Fruit fly (Drosophila melanogaster) whole organism, prepupa: ENCODE results near the gene tara.

ENCODE experiments used
- Blimp-1 ChIP-seq: fragments of 200-800 bp; sonication (Bioruptor generic); optimal IDR thresholded peaks from 3 replicates; lab custom pipeline; 2017; ENCODE audit warnings: missing biosample characterization, missing genetic modification characterization, mild to moderate bottlenecking, moderate library complexity, missing genetic modification reagents
- CG11294 ChIP-seq: fragments of 200-800 bp; sonication (Bioruptor generic); IDR thresholded peaks from 2 replicates; pipeline ENCODE4 v1.3.6; 2022; ENCODE audit warnings: missing biosample characterization, missing genetic modification characterization
- CG11902 ChIP-seq: fragments of 200-800 bp; sonication (Bioruptor generic); optimal IDR thresholded peaks from 3 replicates; lab custom pipeline; 2016; ENCODE audit warnings: missing biosample characterization, missing genetic modification characterization
- CG15336 ChIP-seq: fragments of 200-800 bp; sonication (Bioruptor generic); IDR thresholded peaks from 2 replicates; pipeline ENCODE4 v1.3.6; 2022; ENCODE audit warnings: missing biosample characterization, missing genetic modification characterization
- CG1621 ChIP-seq: fragments of 200-800 bp; sonication (Bioruptor generic); optimal IDR thresholded peaks from 3 replicates; lab custom pipeline; 2018; ENCODE audit warnings: missing biosample characterization, mild to moderate bottlenecking, missing genetic modification characterization
- CG31627 ChIP-seq: fragments of 200-800 bp; sonication (Bioruptor generic); optimal IDR thresholded peaks from 3 replicates; lab custom pipeline; 2016; ENCODE audit warnings: missing biosample characterization, missing genetic modification characterization
- CG34406 ChIP-seq: fragments of 200-800 bp; sonication (Bioruptor generic); optimal IDR thresholded peaks from 3 replicates; lab custom pipeline; 2016; ENCODE audit warnings: missing biosample characterization, missing genetic modification characterization
- CG3919 ChIP-seq: fragments of 200-800 bp; sonication (Bioruptor generic); optimal IDR thresholded peaks from 3 replicates; lab custom pipeline; 2016; ENCODE audit warnings: missing biosample characterization, missing genetic modification characterization
- CG4318 ChIP-seq: fragments of 200-800 bp; sonication (Bioruptor generic); optimal IDR thresholded peaks from 3 replicates; lab custom pipeline; 2017; ENCODE audit warnings: missing biosample characterization, mild to moderate bottlenecking, missing genetic modification characterization
- CG6163 ChIP-seq: fragments of 200-800 bp; sonication (Bioruptor generic); IDR thresholded peaks from 3 replicates; pipeline ENCODE4 v1.3.6; 2022; ENCODE audit warnings: missing biosample characterization, missing genetic modification characterization
- CG6276 ChIP-seq: fragments of 200-800 bp; sonication (Bioruptor generic); optimal IDR thresholded peaks from 2 replicates; lab custom pipeline; 2017; ENCODE audit warnings: missing biosample characterization, mild to moderate bottlenecking, missing genetic modification characterization
- CG6792 ChIP-seq: fragments of 200-800 bp; sonication (Bioruptor generic); optimal IDR thresholded peaks from 3 replicates; lab custom pipeline; 2016; ENCODE audit warnings: missing biosample characterization, missing genetic modification characterization
- CG6808 ChIP-seq: fragments of 200-800 bp; sonication (Bioruptor generic); optimal IDR thresholded peaks from 3 replicates; lab custom pipeline; 2017; ENCODE audit warnings: missing biosample characterization, missing genetic modification characterization, mild to moderate bottlenecking, moderate library complexity, missing genetic modification reagents
- CG8119 ChIP-seq: fragments of 200-800 bp; sonication (Bioruptor generic); IDR thresholded peaks from 3 replicates; pipeline ENCODE4 v1.3.6; 2022; ENCODE audit warnings: missing biosample characterization, missing genetic modification characterization
- CG8319 ChIP-seq: fragments of 200-800 bp; sonication (Bioruptor generic); optimal IDR thresholded peaks from 3 replicates; lab custom pipeline; 2016; ENCODE audit warnings: missing biosample characterization, missing genetic modification characterization
- CG8632 ChIP-seq: fragments of 200-800 bp; sonication (Bioruptor generic); optimal IDR thresholded peaks from 3 replicates; lab custom pipeline; 2016; ENCODE audit warnings: missing biosample characterization, missing genetic modification characterization
- CG9139 ChIP-seq: fragments of 200-800 bp; sonication (Bioruptor generic); optimal IDR thresholded peaks from 3 replicates; lab custom pipeline; 2017; ENCODE audit warnings: missing biosample characterization, mild to moderate bottlenecking, missing genetic modification characterization
- Eip75B ChIP-seq: fragments of 200-800 bp; sonication (Bioruptor generic); optimal IDR thresholded peaks from 3 replicates; lab custom pipeline; 2016; ENCODE audit warnings: missing biosample characterization, missing genetic modification characterization
- Eip78C ChIP-seq: fragments of 200-800 bp; sonication (Bioruptor generic); peaks from one replicate; lab custom pipeline; 2016; ENCODE audit warnings: missing biosample characterization, missing genetic modification characterization
- Ets21C ChIP-seq: fragments of 200-800 bp; sonication (Bioruptor generic); optimal IDR thresholded peaks from 3 replicates; lab custom pipeline; 2016; ENCODE audit warnings: missing biosample characterization, missing genetic modification characterization
- Gug ChIP-seq: fragments of 200-800 bp; sonication (Bioruptor generic); IDR thresholded peaks from 2 replicates; pipeline ENCODE4 v1.3.6; 2022; ENCODE audit warnings: missing biosample characterization, missing genetic modification characterization
- Hr38 ChIP-seq: sonication (Bioruptor generic); optimal IDR thresholded peaks from 2 replicates; lab custom pipeline; 2016; ENCODE audit warnings: missing biosample characterization, missing genetic modification characterization
- Hr39 ChIP-seq: fragments of 200-800 bp; sonication (Bioruptor generic); optimal IDR thresholded peaks from 2 replicates; lab custom pipeline; 2016; ENCODE audit warnings: missing biosample characterization, missing genetic modification characterization
- Hr4 ChIP-seq: fragments of 200-800 bp; sonication (Bioruptor generic); optimal IDR thresholded peaks from 3 replicates; lab custom pipeline; 2016; ENCODE audit warnings: missing biosample characterization, missing genetic modification characterization
- Lpt ChIP-seq: fragments of 200-800 bp; sonication (Bioruptor generic); optimal IDR thresholded peaks from 3 replicates; lab custom pipeline; 2016; ENCODE audit warnings: missing biosample characterization, missing genetic modification characterization
- Met ChIP-seq: fragments of 200-800 bp; sonication (Bioruptor generic); optimal IDR thresholded peaks from 3 replicates; lab custom pipeline; 2016; ENCODE audit warnings: missing biosample characterization, missing genetic modification characterization
- Smox ChIP-seq: fragments of 200-800 bp; sonication (Bioruptor generic); optimal IDR thresholded peaks from 3 replicates; lab custom pipeline; 2016; ENCODE audit warnings: missing biosample characterization, missing genetic modification characterization
- Sox102F ChIP-seq: fragments of 200-800 bp; sonication (Bioruptor generic); optimal IDR thresholded peaks from 2 replicates; lab custom pipeline; 2016; ENCODE audit warnings: missing biosample characterization, mild to moderate bottlenecking, missing genetic modification characterization
- Sox14 ChIP-seq: fragments of 200-800 bp; sonication (Bioruptor generic); optimal IDR thresholded peaks from 3 replicates; lab custom pipeline; 2016; ENCODE audit warnings: missing biosample characterization, missing genetic modification characterization
- Sox15 ChIP-seq: fragments of 200-800 bp; sonication (Bioruptor generic); optimal IDR thresholded peaks from 3 replicates; lab custom pipeline; 2016; ENCODE audit warnings: missing biosample characterization, missing genetic modification characterization
- achi ChIP-seq: fragments of 200-800 bp; sonication (Bioruptor generic); optimal IDR thresholded peaks from 3 replicates; lab custom pipeline; 2016; ENCODE audit warnings: missing biosample characterization, missing genetic modification characterization
- acj6 ChIP-seq: fragments of 200-800 bp; sonication (Bioruptor generic); optimal IDR thresholded peaks from 3 replicates; lab custom pipeline; 2016; ENCODE audit warnings: missing biosample characterization, missing genetic modification characterization
- cyc ChIP-seq: fragments of 200-800 bp; sonication (Bioruptor generic); optimal IDR thresholded peaks from 3 replicates; lab custom pipeline; 2016; ENCODE audit warnings: missing biosample characterization, missing genetic modification characterization
- dac ChIP-seq: fragments of 200-800 bp; sonication (Bioruptor generic); optimal IDR thresholded peaks from 2 replicates; lab custom pipeline; 2017; ENCODE audit warnings: missing biosample characterization, mild to moderate bottlenecking, missing genetic modification characterization
- eg ChIP-seq: fragments of 200-800 bp; sonication (Bioruptor generic); IDR thresholded peaks from 3 replicates; pipeline ENCODE4 v1.3.6; 2022; ENCODE audit warnings: missing biosample characterization, missing genetic modification characterization
- esn ChIP-seq: fragments of 200-800 bp; sonication (Bioruptor generic); optimal IDR thresholded peaks from 2 replicates; lab custom pipeline; 2016; ENCODE audit warnings: missing biosample characterization, mild to moderate bottlenecking, missing genetic modification characterization, moderate library complexity
- fd59A ChIP-seq: fragments of 200-800 bp; sonication (Bioruptor generic); optimal IDR thresholded peaks from 2 replicates; lab custom pipeline; 2017; ENCODE audit warnings: missing biosample characterization, mild to moderate bottlenecking, missing genetic modification characterization, missing genetic modification reagents
- fd85E ChIP-seq: fragments of 200-800 bp; sonication (Bioruptor generic); optimal IDR thresholded peaks from 3 replicates; lab custom pipeline; 2016; ENCODE audit warnings: missing biosample characterization, missing genetic modification characterization
- fkh ChIP-seq: fragments of 200-800 bp; sonication (Bioruptor generic); optimal IDR thresholded peaks from 3 replicates; lab custom pipeline; 2017; ENCODE audit warnings: missing biosample characterization, mild to moderate bottlenecking, missing genetic modification characterization, moderate library complexity
- lz ChIP-seq: fragments of 200-800 bp; sonication (Bioruptor generic); optimal IDR thresholded peaks from 3 replicates; lab custom pipeline; 2016; ENCODE audit warnings: missing biosample characterization, missing genetic modification characterization
- net ChIP-seq: fragments of 200-800 bp; sonication (Bioruptor generic); optimal IDR thresholded peaks from 3 replicates; lab custom pipeline; 2016; ENCODE audit warnings: missing biosample characterization, missing genetic modification characterization
- pdm3 ChIP-seq: fragments of 200-800 bp; sonication (Bioruptor generic); optimal IDR thresholded peaks from 3 replicates; lab custom pipeline; 2016; ENCODE audit warnings: missing biosample characterization, missing genetic modification characterization
- spab ChIP-seq: fragments of 200-800 bp; sonication (Bioruptor generic); optimal IDR thresholded peaks from 2 replicates; lab custom pipeline; 2017; ENCODE audit warnings: missing biosample characterization, mild to moderate bottlenecking, missing genetic modification characterization, missing genetic modification reagents
- ss ChIP-seq, 2 experiments: fragments of 200-800 bp; sonication (Bioruptor generic); optimal IDR thresholded peaks; 2 replicates in 1 of 2; 3 replicates in 1 of 2; lab custom pipeline; 2017 to 2018; ENCODE audit warnings: mild to moderate bottlenecking in 2 of 2, missing biosample characterization in 2 of 2, missing genetic modification characterization in 2 of 2, moderate library complexity in 1 of 2
- svp ChIP-seq: fragments of 200-800 bp; sonication (Bioruptor generic); peaks from one replicate; lab custom pipeline; 2016; ENCODE audit warnings: missing biosample characterization, missing genetic modification characterization
- vri ChIP-seq: fragments of 200-800 bp; sonication (Bioruptor generic); optimal IDR thresholded peaks from 3 replicates; lab custom pipeline; 2016; ENCODE audit warnings: missing biosample characterization, mild to moderate bottlenecking, missing genetic modification characterization

Gene tara

DNA sequence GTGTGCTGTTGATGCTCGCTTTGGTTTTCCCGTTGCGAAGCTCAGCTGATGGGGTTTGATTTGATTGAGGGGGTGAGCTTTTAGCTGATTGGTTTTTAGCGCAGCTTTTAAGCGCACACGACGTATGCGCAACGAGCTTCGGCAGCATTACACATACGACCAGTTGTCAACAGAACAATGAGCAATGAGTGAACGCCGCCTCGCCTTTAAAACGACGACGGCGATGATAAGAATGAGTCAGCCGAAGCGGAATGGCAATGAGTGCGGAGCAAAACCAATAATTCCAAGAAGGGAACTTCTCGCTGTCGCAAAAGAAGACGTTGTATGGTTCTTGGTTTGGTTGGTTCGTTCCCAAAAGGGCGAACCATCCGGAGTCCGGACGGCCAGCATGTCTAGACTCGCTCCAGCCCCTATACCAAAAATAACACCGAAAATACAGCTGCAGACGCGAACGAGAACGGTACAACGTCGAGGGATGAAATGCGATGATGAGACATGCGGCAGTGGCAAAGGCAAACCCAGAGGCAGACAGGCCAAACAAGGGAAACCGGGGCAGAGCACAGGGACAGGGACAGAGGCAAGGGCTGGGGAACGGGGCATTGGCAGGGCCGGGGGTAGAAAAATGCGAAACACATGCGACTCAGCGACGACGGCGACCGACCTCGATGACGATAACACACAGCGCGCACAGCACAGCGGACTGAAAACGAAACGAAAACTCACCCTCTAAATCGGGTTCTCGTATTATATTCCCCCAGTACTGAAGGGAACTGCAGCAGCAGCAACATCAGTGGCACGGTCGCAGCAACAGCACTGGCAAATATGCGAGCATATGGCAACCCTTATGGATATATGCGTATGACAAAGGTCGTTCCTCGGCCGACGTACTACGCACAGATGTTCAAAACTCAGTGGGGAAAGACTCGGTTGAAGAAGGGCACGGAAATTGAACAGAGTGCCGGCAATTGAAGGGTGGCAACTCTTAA is 29.5 kb downstream of the tara start:
- TF ChIP-seq Eip75B (peak; percentile 18), esn (GFP tag; lab: Kevin White, UChicago) (no peak), CG6808 (GFP tag; lab: Kevin White, UChicago) (peak; percentile 39), CG6276 (GFP tag; lab: Kevin White, UChicago) (no peak), eg (GFP tag; lab: Robert Waterston, UW) (no peak), CG1621 (tag; lab: Kevin White, UChicago) (peak; percentile 11), Sox102F (peak; percentile 19), Eip78C (peak; percentile 64), lz (GFP tag; lab: Kevin White, UChicago) (no peak), achi (GFP tag; lab: Kevin White, UChicago) (peak; percentile 25), svp (GFP tag; lab: Kevin White, UChicago) (peak; percentile 77), ss (GFP tag; optimal IDR thresholded peaks at IDR 0.05; lab: Kevin White, UChicago) (peak in 1 of 2 experiments; percentile 69), Lpt (GFP tag; lab: Kevin White, UChicago) (peak; percentile 2), vri (GFP tag; lab: Kevin White, UChicago) (peak; percentile 26), CG3919 (GFP tag; lab: Kevin White, UChicago) (peak; percentile 19), Sox14 (peak; percentile 5)

DNA sequence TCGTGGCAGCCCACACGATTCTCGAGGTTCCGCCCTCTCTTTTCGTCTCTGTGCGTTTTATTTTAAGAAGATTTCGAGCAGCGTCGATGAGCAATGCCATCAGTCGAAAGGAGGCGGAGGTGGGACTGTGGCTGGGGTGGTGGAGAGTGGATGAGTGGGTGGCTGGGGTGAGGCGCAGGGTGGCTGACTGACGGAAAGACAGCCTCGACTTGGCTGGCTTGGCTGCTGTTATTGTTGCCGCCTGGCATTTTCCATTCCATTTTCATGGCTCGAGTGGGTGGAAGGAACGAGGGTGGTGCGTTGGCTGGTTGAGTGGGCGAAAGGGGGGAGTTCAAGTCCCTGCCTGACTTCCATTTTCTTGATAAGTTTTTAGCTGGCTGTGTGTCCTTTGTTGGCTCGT is 30.7 kb downstream of the tara start:
- TF ChIP-seq Sox15 (GFP tag; lab: Kevin White, UChicago) (no peak), pdm3 (GFP tag; lab: Kevin White, UChicago) (no peak), CG9139 (GFP tag; lab: Kevin White, UChicago) (no peak), CG6792 (GFP tag; lab: Kevin White, UChicago) (no peak), Eip78C (no peak), Hr39 (GFP tag; lab: Kevin White, UChicago) (no peak), CG8119 (0 out of 3 replicates have a peak, but pooled peaks have one; percentile 16), spab (GFP tag; lab: Kevin White, UChicago) (no peak), CG34406 (GFP tag; lab: Kevin White, UChicago) (no peak), esn (GFP tag; lab: Kevin White, UChicago) (no peak), fd59A (GFP tag; lab: Kevin White, UChicago) (no peak), Hr38 (GFP tag; lab: Kevin White, UChicago) (no peak), CG11902 (GFP tag; lab: Kevin White, UChicago) (no peak), cyc (no peak), Sox14 (no peak), dac (GFP tag; lab: Kevin White, UChicago) (no peak), CG8319 (GFP tag; lab: Kevin White, UChicago) (no peak), CG4318 (GFP tag; lab: Kevin White, UChicago) (no peak), CG6808 (GFP tag; lab: Kevin White, UChicago) (peak; percentile 6), achi (GFP tag; lab: Kevin White, UChicago) (no peak), fd85E (GFP tag; lab: Kevin White, UChicago) (no peak), Blimp-1 (no peak), Lpt (GFP tag; lab: Kevin White, UChicago) (no peak), acj6 (no peak), Ets21C (GFP tag; lab: Kevin White, UChicago) (no peak), Hr4 (GFP tag; lab: Kevin White, UChicago) (no peak), CG6276 (GFP tag; lab: Kevin White, UChicago) (no peak), Smox (GFP tag; lab: Kevin White, UChicago) (no peak), svp (GFP tag; lab: Kevin White, UChicago) (no peak), CG1621 (tag; lab: Kevin White, UChicago) (peak; percentile 11), Gug (GFP tag; lab: Robert Waterston, UW) (no peak), vri (GFP tag; lab: Kevin White, UChicago) (no peak), CG6163 (0 out of 3 replicates have a peak, but pooled peaks have one; percentile 26), lz (GFP tag; lab: Kevin White, UChicago) (no peak), net (no peak), Eip75B (no peak), Sox102F (no peak), CG11294 (no peak), CG8632 (no peak), CG31627 (no peak), Met (GFP tag; lab: Kevin White, UChicago) (no peak), CG3919 (GFP tag; lab: Kevin White, UChicago) (no peak), fkh (GFP tag; lab: Kevin White, UChicago) (no peak), ss (GFP tag; optimal IDR thresholded peaks at IDR 0.05; lab: Kevin White, UChicago) (peak in 1 of 2 experiments; percentile 37), CG15336 (GFP tag; lab: Robert Waterston, UW) (no peak)
